Worm (Caenorhabditis elegans) whole organism, L4/young adult: ENCODE data around the gene ced-3.

Source experiments
- dao-5 ChIP-seq: sonication (generic microtip); optimal IDR thresholded peaks from 2 replicates; lab custom pipeline; 2016; ENCODE audit warnings: missing genotype, missing genetic modification characterization, moderate library complexity, missing compliant biosample characterization
- him-1 ChIP-seq: sonication (generic microtip); optimal IDR thresholded peaks from 2 replicates; lab custom pipeline; 2016; ENCODE audit warnings: missing genotype, missing genetic modification reagents, missing genetic modification characterization, missing compliant biosample characterization

- no peak for TF ChIP-seq dao-5 (tag; lab: Kevin White, UChicago)
- TF ChIP-seq him-1: no peak
Observed at ce11 chrIV:13236485-13236884, 32.5 kb upstream of the ced-3 start, which contains the start of gene pwp-1.
